Fruit fly (Drosophila melanogaster): ENCODE data around the gene Sbat.

Sbat gene

DNA sequence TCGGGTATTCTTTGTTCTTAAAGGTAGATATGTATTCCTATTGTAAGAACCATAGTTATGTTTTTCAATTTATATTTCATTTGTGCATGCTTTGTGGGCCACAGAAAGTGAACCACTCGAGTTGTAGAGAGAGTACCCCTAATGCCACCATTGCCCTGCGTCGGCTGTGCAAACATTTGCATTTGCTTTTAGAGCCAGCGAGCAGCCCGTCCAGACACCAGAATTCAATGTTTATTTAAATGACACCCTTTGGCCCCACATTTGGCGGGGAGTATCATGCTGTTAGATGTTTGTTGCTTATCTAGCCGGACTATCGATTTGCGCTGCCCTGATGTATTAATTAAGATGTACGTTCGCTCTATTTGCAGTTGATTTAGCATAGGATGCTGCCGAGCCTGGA, 13.5 kb upstream of the Sbat start:
- TF ChIP-seq toe (GFP tag; optimal IDR thresholded peaks at IDR 0.05) = no peak
- no peak for TF ChIP-seq CG11617 (GFP tag; optimal IDR thresholded peaks at IDR 0.05)
- no peak for TF ChIP-seq cic (GFP tag; optimal IDR thresholded peaks at IDR 0.05)
- TF ChIP-seq CG5204 (GFP tag; optimal IDR thresholded peaks at IDR 0.05) = no peak
- no peak for TF ChIP-seq CG1620 (GFP tag; optimal IDR thresholded peaks at IDR 0.05)
- TF ChIP-seq ovo (GFP tag; optimal IDR thresholded peaks at IDR 0.05) = no peak
- TF ChIP-seq CG7045 (GFP tag; optimal IDR thresholded peaks at IDR 0.05) = peak; percentile 8
- no peak for TF ChIP-seq Clk (GFP tag; optimal IDR thresholded peaks at IDR 0.05)
- TF ChIP-seq kay (GFP tag; ENCODE audit: borderline replicate concordance) = peak; percentile 23
- TF ChIP-seq tj (GFP tag; optimal IDR thresholded peaks at IDR 0.05) = no peak
- TF ChIP-seq cnc (optimal IDR thresholded peaks at IDR 0.05) = no peak
- no peak for TF ChIP-seq pad (GFP tag; optimal IDR thresholded peaks at IDR 0.05)
- TF ChIP-seq Hr96 (GFP tag; optimal IDR thresholded peaks at IDR 0.05) = no peak
- TF ChIP-seq Crg-1 (GFP tag; optimal IDR thresholded peaks at IDR 0.05) = no peak
- no peak for TF ChIP-seq Mnt (GFP tag; optimal IDR thresholded peaks at IDR 0.05)
- TF ChIP-seq CG12768 (GFP tag; optimal IDR thresholded peaks at IDR 0.05) = peak; percentile 68
- peak; percentile 11 for TF ChIP-seq CG7101 (tag; optimal IDR thresholded peaks at IDR 0.05)
- no peak for TF ChIP-seq CG33017 (tag; optimal IDR thresholded peaks at IDR 0.05)
- TF ChIP-seq CG14711 (tag; optimal IDR thresholded peaks at IDR 0.05) = no peak
- TF ChIP-seq bab1 (GFP tag; optimal IDR thresholded peaks at IDR 0.05) = no peak

DNA sequence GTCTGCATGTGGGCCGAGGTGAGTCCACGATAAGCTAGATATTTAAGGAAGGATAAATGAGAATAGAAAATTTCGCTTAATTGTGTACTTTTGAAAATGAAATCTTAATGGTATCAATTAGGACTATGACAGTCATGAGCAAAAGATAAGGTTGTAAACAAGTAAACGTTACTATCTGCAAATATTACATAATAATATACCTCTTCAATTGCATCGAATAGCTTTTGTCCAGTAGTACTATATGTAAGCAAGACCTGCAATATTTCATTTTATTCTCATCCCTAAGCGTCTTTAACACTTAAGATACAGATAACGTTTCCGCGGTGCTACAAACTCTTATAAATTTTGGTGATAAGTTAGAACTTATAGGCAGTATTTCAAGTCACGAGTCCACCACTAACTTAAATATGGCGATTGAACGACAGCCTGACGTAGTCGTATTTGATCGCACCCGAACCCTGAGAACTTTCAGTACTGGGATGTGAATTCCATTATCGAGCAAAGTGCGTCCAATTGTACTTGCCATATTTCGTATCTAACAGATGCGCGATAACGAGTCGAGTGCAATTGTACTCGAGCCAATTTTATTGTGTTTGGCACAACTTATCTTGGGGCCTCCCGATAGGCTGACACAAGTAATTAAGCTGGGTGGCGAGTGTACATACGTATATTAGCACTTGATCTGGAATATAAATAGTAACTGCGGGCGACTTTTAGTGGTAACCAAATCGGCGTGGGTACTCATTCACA, 12.4 kb upstream of the Sbat start:
- TF ChIP-seq CG33017 (tag; optimal IDR thresholded peaks at IDR 0.05) (peak; percentile 23), cnc (optimal IDR thresholded peaks at IDR 0.05) (no peak), CG7045 (GFP tag; optimal IDR thresholded peaks at IDR 0.05) (no peak), Mnt (GFP tag; optimal IDR thresholded peaks at IDR 0.05) (no peak), Hr96 (GFP tag; optimal IDR thresholded peaks at IDR 0.05) (peak; percentile 52), cic (GFP tag; optimal IDR thresholded peaks at IDR 0.05) (peak; percentile 77), kay (GFP tag; ENCODE audit: borderline replicate concordance) (peak; percentile 81)

DNA sequence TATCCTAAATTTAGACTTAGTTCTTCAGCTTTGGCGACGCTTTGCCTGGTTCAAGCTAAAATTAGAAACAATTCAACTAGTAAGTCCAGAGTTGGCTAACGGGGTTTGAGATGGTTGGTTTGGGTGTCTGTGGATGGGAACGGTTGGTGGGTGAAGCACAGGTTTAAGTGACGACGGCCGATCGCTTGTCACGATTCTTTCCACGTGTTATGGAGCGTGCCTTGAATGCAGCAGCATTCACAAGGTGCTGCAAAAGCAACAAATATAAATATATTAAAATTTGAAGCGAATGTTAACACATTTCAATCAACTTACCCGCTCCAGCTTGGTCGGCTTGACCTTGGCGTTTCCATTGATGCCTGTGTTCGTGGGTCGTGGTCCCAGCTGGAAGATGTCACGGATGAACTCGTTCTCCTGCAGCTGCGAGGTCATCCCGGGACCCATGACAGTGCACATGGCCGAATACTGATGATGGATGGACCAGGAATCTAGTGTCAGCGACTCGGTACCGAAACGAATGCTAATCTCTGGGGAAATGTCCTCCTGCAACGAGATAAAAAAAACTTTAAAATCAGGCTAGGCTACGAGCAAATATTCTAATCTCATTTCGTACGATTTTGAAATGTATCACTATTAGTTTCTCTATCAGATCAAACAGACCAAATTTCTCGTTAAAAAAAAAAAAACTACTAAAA, 9.0 kb upstream of the Sbat start, which contains the start of gene CG8813:
Gene CG8813, plus strand, starts transcription at position 645 of the 695 bp plus-strand sequence.
- TF ChIP-seq Mnt (GFP tag; optimal IDR thresholded peaks at IDR 0.05) (no peak), CG12768 (GFP tag; optimal IDR thresholded peaks at IDR 0.05) (no peak), toe (GFP tag; optimal IDR thresholded peaks at IDR 0.05) (no peak)

dm6 chr2L:2872309-2872932, 5.7 kb upstream of the Sbat start:
- no peak for TF ChIP-seq cic (GFP tag; optimal IDR thresholded peaks at IDR 0.05)
- no peak for TF ChIP-seq CG33017 (tag; optimal IDR thresholded peaks at IDR 0.05)
- no peak for TF ChIP-seq kay (GFP tag; ENCODE audit: borderline replicate concordance)
- TF ChIP-seq CG1620 (GFP tag; optimal IDR thresholded peaks at IDR 0.05) = no peak
- no peak for TF ChIP-seq CG7101 (tag; optimal IDR thresholded peaks at IDR 0.05)
- no peak for TF ChIP-seq pad (GFP tag; optimal IDR thresholded peaks at IDR 0.05)
- TF ChIP-seq Hr96 (GFP tag; optimal IDR thresholded peaks at IDR 0.05) = no peak
- TF ChIP-seq Mnt (GFP tag; optimal IDR thresholded peaks at IDR 0.05) = no peak
- no peak for TF ChIP-seq toe (GFP tag; optimal IDR thresholded peaks at IDR 0.05)
- TF ChIP-seq tj (GFP tag; optimal IDR thresholded peaks at IDR 0.05) = no peak
- no peak for TF ChIP-seq Crg-1 (GFP tag; optimal IDR thresholded peaks at IDR 0.05)
- no peak for TF ChIP-seq CG11617 (GFP tag; optimal IDR thresholded peaks at IDR 0.05)
- TF ChIP-seq ovo (GFP tag; optimal IDR thresholded peaks at IDR 0.05) = no peak
- no peak for TF ChIP-seq CG7045 (GFP tag; optimal IDR thresholded peaks at IDR 0.05)

DNA sequence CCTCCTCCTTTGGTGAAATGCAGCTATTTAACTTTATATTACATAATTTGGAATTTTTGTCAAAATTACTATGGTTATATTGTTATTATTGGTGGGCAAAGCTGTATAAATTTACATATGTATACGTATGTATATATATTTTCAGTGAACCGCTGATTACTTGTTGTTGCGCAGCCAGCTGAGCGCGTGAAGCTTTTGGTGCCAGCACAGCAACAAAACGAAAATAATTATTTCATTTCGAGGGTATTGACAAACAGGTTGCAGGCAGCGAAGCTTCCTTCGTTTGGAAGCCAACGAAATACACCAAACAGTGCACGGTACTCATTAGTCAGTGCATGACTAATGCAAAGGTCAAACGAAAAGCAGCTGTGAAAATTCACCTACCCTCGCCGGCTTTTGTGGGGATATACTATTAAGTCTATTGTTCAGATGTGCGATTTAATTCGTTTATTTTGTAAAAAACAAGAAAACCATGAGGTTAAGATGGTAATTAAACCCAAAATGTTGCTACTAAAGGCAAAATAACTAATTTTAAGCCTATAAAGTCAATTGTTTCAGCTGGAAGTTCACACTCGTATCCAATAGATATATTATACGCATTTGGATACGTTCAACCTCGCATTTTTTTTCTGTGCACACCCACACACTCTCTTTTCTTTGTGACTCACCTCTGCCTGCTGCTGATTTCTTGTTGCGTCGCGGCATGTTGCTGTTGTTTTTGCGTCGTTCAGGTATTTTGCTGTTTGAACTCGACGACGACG, 5.0 kb upstream of the Sbat start:
- TF ChIP-seq CG7101 (tag; optimal IDR thresholded peaks at IDR 0.05) = no peak
- no peak for TF ChIP-seq CG7045 (GFP tag; optimal IDR thresholded peaks at IDR 0.05)
- peak; percentile 96 for TF ChIP-seq kay (GFP tag; ENCODE audit: borderline replicate concordance)
- peak; percentile 15 for TF ChIP-seq CG12768 (GFP tag; optimal IDR thresholded peaks at IDR 0.05)
- no peak for TF ChIP-seq pad (GFP tag; optimal IDR thresholded peaks at IDR 0.05)
- TF ChIP-seq tj (GFP tag; optimal IDR thresholded peaks at IDR 0.05) = peak; percentile 16
- TF ChIP-seq cnc (optimal IDR thresholded peaks at IDR 0.05) = no peak
- peak; percentile 45 for TF ChIP-seq CG11617 (GFP tag; optimal IDR thresholded peaks at IDR 0.05)
- TF ChIP-seq CG1620 (GFP tag; optimal IDR thresholded peaks at IDR 0.05) = no peak
- no peak for TF ChIP-seq bab1 (GFP tag; optimal IDR thresholded peaks at IDR 0.05)
- TF ChIP-seq Hr96 (GFP tag; optimal IDR thresholded peaks at IDR 0.05) = no peak
- TF ChIP-seq CG33017 (tag; optimal IDR thresholded peaks at IDR 0.05) = peak; percentile 50

dm6 chr2L:2873729-2874127, 4.4 kb upstream of the Sbat start:
- TF ChIP-seq CG7101 (tag; optimal IDR thresholded peaks at IDR 0.05) (no peak), tj (GFP tag; optimal IDR thresholded peaks at IDR 0.05) (no peak), kay (GFP tag; ENCODE audit: borderline replicate concordance) (peak; percentile 46), Mnt (GFP tag; optimal IDR thresholded peaks at IDR 0.05) (peak; percentile 83), CG11617 (GFP tag; optimal IDR thresholded peaks at IDR 0.05) (no peak)
